Fruit fly (Drosophila melanogaster) whole organism, embryonic: Measurements from ENCODE around the gene Zwilch.

Source experiments
- Aef1 ChIP-seq: fragments of 200-800 bp; sonication (Bioruptor generic); IDR thresholded peaks from 3 replicates; pipeline ENCODE4 v1.3.6; 2022; ENCODE audit warnings: missing biosample characterization, missing genetic modification characterization
- Atf6 ChIP-seq: fragments of 200-800 bp; sonication (Bioruptor generic); IDR thresholded peaks from 2 replicates; pipeline ENCODE4 v1.3.6; 2022; ENCODE audit warnings: missing biosample characterization, missing genetic modification characterization
- Bdp1 ChIP-seq: fragments of 200-800 bp; sonication (Bioruptor generic); optimal IDR thresholded peaks from 3 replicates; lab custom pipeline; 2016; ENCODE audit warnings: missing biosample characterization, missing genetic modification characterization
- Blimp-1 ChIP-seq: fragments of 200-800 bp; sonication (Bioruptor generic); optimal IDR thresholded peaks from 3 replicates; lab custom pipeline; 2018; ENCODE audit warnings: missing biosample characterization, missing genetic modification characterization, mild to moderate bottlenecking, moderate library complexity, missing genetic modification reagents
- CG1024 ChIP-seq: fragments of 200-800 bp; sonication (Bioruptor generic); IDR thresholded peaks from 2 replicates; pipeline ENCODE4 v1.3.6; 2022; ENCODE audit warnings: missing biosample characterization, missing genetic modification characterization
- CG11723 ChIP-seq: fragments of 200-800 bp; sonication (Bioruptor generic); optimal IDR thresholded peaks from 2 replicates; lab custom pipeline; 2017; ENCODE audit warnings: missing biosample characterization, mild to moderate bottlenecking, missing genetic modification characterization
- CG14710 ChIP-seq: fragments of 200-800 bp; sonication (Bioruptor generic); optimal IDR thresholded peaks from 3 replicates; lab custom pipeline; 2019; ENCODE audit warnings: missing biosample characterization, mild to moderate bottlenecking, missing genetic modification characterization, moderate library complexity
- CG15696 ChIP-seq: fragments of 200-800 bp; sonication (Bioruptor generic); optimal IDR thresholded peaks from 2 replicates; lab custom pipeline; 2019; ENCODE audit warnings: missing biosample characterization, mild to moderate bottlenecking, missing genetic modification characterization, moderate library complexity
- CG17361 ChIP-seq: fragments of 200-800 bp; sonication (Bioruptor generic); IDR thresholded peaks from 3 replicates; pipeline ENCODE4 v1.3.6; 2022; ENCODE audit warnings: missing biosample characterization, missing genetic modification characterization
- CG17385 ChIP-seq: fragments of 200-800 bp; sonication (Bioruptor generic); optimal IDR thresholded peaks from 3 replicates; lab custom pipeline; 2018; ENCODE audit warnings: missing biosample characterization, mild to moderate bottlenecking, missing genetic modification characterization
- CG2199 ChIP-seq: fragments of 200-800 bp; sonication (Bioruptor generic); IDR thresholded peaks from 3 replicates; pipeline ENCODE4 v1.3.6; 2022; ENCODE audit warnings: missing biosample characterization, missing genetic modification characterization
- CG32767 ChIP-seq: fragments of 200-800 bp; sonication (Bioruptor generic); IDR thresholded peaks from 2 replicates; pipeline ENCODE4 v1.3.6; 2022; ENCODE audit warnings: missing biosample characterization, missing genetic modification characterization
- CG3838 ChIP-seq: fragments of 200-800 bp; sonication (Bioruptor generic); optimal IDR thresholded peaks from 3 replicates; lab custom pipeline; 2016; ENCODE audit warnings: missing biosample characterization, missing genetic modification characterization
- CG6854 ChIP-seq: fragments of 200-800 bp; sonication (Bioruptor generic); optimal IDR thresholded peaks from 3 replicates; lab custom pipeline; 2017; ENCODE audit warnings: missing biosample characterization, mild to moderate bottlenecking, missing genetic modification characterization
- CHES-1-like ChIP-seq: fragments of 200-800 bp; sonication (Bioruptor generic); optimal IDR thresholded peaks from 2 replicates; lab custom pipeline; 2016; ENCODE audit warnings: missing biosample characterization, missing genetic modification characterization
- CrebB ChIP-seq: fragments of 200-800 bp; sonication (Bioruptor generic); optimal IDR thresholded peaks from 3 replicates; lab custom pipeline; 2018; ENCODE audit warnings: missing biosample characterization, mild to moderate bottlenecking, missing genetic modification characterization
- Dll ChIP-seq: fragments of 200-800 bp; sonication (Bioruptor generic); IDR thresholded peaks from 4 replicates; pipeline ENCODE4 v1.3.6; 2022; ENCODE audit warnings: missing biosample characterization, missing genetic modification characterization; ENCODE audit not compliant: partially characterized antibody
- Fer1 ChIP-seq: fragments of 200-800 bp; sonication (Bioruptor generic); optimal IDR thresholded peaks from 2 replicates; lab custom pipeline; 2017; ENCODE audit warnings: missing biosample characterization, mild to moderate bottlenecking, missing genetic modification characterization
- Fer3 ChIP-seq: fragments of 200-800 bp; sonication (Bioruptor generic); optimal IDR thresholded peaks from 2 replicates; lab custom pipeline; 2018; ENCODE audit warnings: missing biosample characterization, mild to moderate bottlenecking, missing genetic modification characterization, moderate library complexity
- H2.0 ChIP-seq: fragments of 200-800 bp; sonication (Bioruptor generic); IDR thresholded peaks from 2 replicates; pipeline ENCODE4 v1.3.6; 2022; ENCODE audit warnings: missing biosample characterization, missing genetic modification characterization
- Hand ChIP-seq: fragments of 200-800 bp; sonication (Bioruptor generic); optimal IDR thresholded peaks from 2 replicates; lab custom pipeline; 2017; ENCODE audit warnings: mild to moderate bottlenecking, missing biosample characterization, missing genetic modification reagents, missing genetic modification characterization
- HmgD ChIP-seq: fragments of 200-800 bp; sonication (Bioruptor generic); optimal IDR thresholded peaks from 3 replicates; lab custom pipeline; 2016; ENCODE audit warnings: missing biosample characterization, missing genetic modification characterization
- Hmr ChIP-seq: fragments of 200-800 bp; sonication (Bioruptor generic); optimal IDR thresholded peaks from 3 replicates; lab custom pipeline; 2017; ENCODE audit warnings: mild to moderate bottlenecking, missing biosample characterization, missing genetic modification reagents, missing genetic modification characterization
- Hr3 ChIP-seq: fragments of 200-800 bp; sonication (Bioruptor generic); optimal IDR thresholded peaks from 3 replicates; lab custom pipeline; 2016; ENCODE audit warnings: missing biosample characterization, missing genetic modification characterization
- Hr78 ChIP-seq, 2 experiments: fragments of 200-800 bp in 1 of 2; fragments of >200 bp in 1 of 2; sonication (Bioruptor generic) in 1 of 2; optimal IDR thresholded peaks; 2 replicates each; lab custom pipeline; 2017 to 2019; ENCODE audit warnings: missing biosample characterization in 2 of 2, missing genetic modification characterization in 2 of 2, mild to moderate bottlenecking in 1 of 2, moderate library complexity in 1 of 2
- MESR4 ChIP-seq: fragments of 200-800 bp; sonication (Bioruptor generic); optimal IDR thresholded peaks from 2 replicates; lab custom pipeline; 2018; ENCODE audit warnings: missing biosample characterization, mild to moderate bottlenecking, missing genetic modification characterization, moderate library complexity
- Mrtf ChIP-seq: fragments of 200-800 bp; sonication (Bioruptor generic); IDR thresholded peaks from 3 replicates; pipeline ENCODE4 v1.3.6; 2022; ENCODE audit warnings: missing biosample characterization, missing genetic modification characterization
- Myb ChIP-seq: fragments of 200-800 bp; sonication (Bioruptor generic); optimal IDR thresholded peaks from 2 replicates; lab custom pipeline; 2016; ENCODE audit warnings: missing biosample characterization, missing genetic modification characterization
- Neu2 ChIP-seq: fragments of 200-800 bp; sonication (Bioruptor generic); optimal IDR thresholded peaks from 3 replicates; lab custom pipeline; 2016; ENCODE audit warnings: missing biosample characterization, missing genetic modification characterization, borderline replicate concordance
- Sry-β ChIP-seq: fragments of 200-800 bp; sonication (Bioruptor generic); optimal IDR thresholded peaks from 2 replicates; lab custom pipeline; 2018; ENCODE audit warnings: missing biosample characterization, mild to moderate bottlenecking, missing genetic modification characterization, moderate library complexity
- Vsx1 ChIP-seq: fragments of 200-800 bp; sonication (Bioruptor generic); optimal IDR thresholded peaks from 2 replicates; lab custom pipeline; 2017; ENCODE audit warnings: missing biosample characterization, mild to moderate bottlenecking, missing genetic modification characterization, missing genetic modification reagents
- Xrp1 ChIP-seq: fragments of 200-800 bp; sonication (Bioruptor generic); IDR thresholded peaks from 2 replicates; pipeline ENCODE4 v1.3.6; 2022; ENCODE audit warnings: missing biosample characterization, missing genetic modification characterization
- ash1 ChIP-seq: fragments of 200-800 bp; sonication (Bioruptor generic); optimal IDR thresholded peaks from 2 replicates; lab custom pipeline; 2018; ENCODE audit warnings: missing biosample characterization, mild to moderate bottlenecking, missing genetic modification characterization
- cas ChIP-seq: fragments of 200-800 bp; sonication (Bioruptor generic); IDR thresholded peaks from 2 replicates; pipeline ENCODE4 v1.3.6; 2022; ENCODE audit warnings: missing biosample characterization, missing genetic modification characterization
- cato ChIP-seq: fragments of 200-800 bp; sonication (Bioruptor generic); optimal IDR thresholded peaks from 2 replicates; lab custom pipeline; 2016; ENCODE audit warnings: missing biosample characterization, missing genetic modification characterization, borderline replicate concordance
- crp ChIP-seq, 2 experiments: fragments of 200-800 bp; sonication (Bioruptor generic); optimal IDR thresholded peaks; 2 replicates in 1 of 2; 3 replicates in 1 of 2; lab custom pipeline; 2017; ENCODE audit warnings: missing biosample characterization in 2 of 2, missing genetic modification characterization in 2 of 2, mild to moderate bottlenecking in 1 of 2, moderate library complexity in 1 of 2
- dm ChIP-seq: fragments of 200-800 bp; sonication (Bioruptor generic); optimal IDR thresholded peaks from 3 replicates; lab custom pipeline; 2016; ENCODE audit warnings: missing biosample characterization, missing genetic modification characterization
- dpn ChIP-seq, 2 experiments: fragments of 200-800 bp; sonication (Bioruptor generic); optimal IDR thresholded peaks; 3 replicates each; lab custom pipeline; 2016; ENCODE audit warnings: missing biosample characterization in 2 of 2, missing genetic modification characterization in 2 of 2
- fd3F ChIP-seq: fragments of 200-800 bp; sonication (Bioruptor generic); optimal IDR thresholded peaks from 2 replicates; lab custom pipeline; 2018; ENCODE audit warnings: missing biosample characterization, mild to moderate bottlenecking, missing genetic modification characterization, moderate library complexity
- fd64A ChIP-seq: fragments of 200-800 bp; sonication (Bioruptor generic); optimal IDR thresholded peaks from 3 replicates; lab custom pipeline; 2018; ENCODE audit warnings: missing biosample characterization, mild to moderate bottlenecking, missing genetic modification characterization
- fru ChIP-seq: fragments of >200 bp; optimal IDR thresholded peaks from 2 replicates; lab custom pipeline; 2017
- gsb ChIP-seq: fragments of 200-800 bp; sonication (Bioruptor generic); IDR thresholded peaks from 2 replicates; pipeline ENCODE4 v1.3.6; 2022; ENCODE audit warnings: missing biosample characterization, missing genetic modification characterization
- hth ChIP-seq: fragments of >200 bp; optimal IDR thresholded peaks from 2 replicates; lab custom pipeline; 2017; ENCODE audit warnings: inconsistent platforms
- ken ChIP-seq: fragments of 200-800 bp; sonication (Bioruptor generic); IDR thresholded peaks from 3 replicates; pipeline ENCODE4 v1.3.6; 2022; ENCODE audit warnings: missing biosample characterization, missing genetic modification characterization
- klu ChIP-seq: fragments of 200-800 bp; sonication (Bioruptor generic); IDR thresholded peaks from 2 replicates; pipeline ENCODE4 v1.3.6; 2022; ENCODE audit warnings: missing biosample characterization, missing genetic modification characterization
- nom ChIP-seq: fragments of 200-800 bp; sonication (Bioruptor generic); optimal IDR thresholded peaks from 2 replicates; lab custom pipeline; 2017; ENCODE audit warnings: missing biosample characterization, missing genetic modification characterization, mild to moderate bottlenecking, moderate library complexity, missing genetic modification reagents
- scrt ChIP-seq: fragments of 200-800 bp; sonication (Bioruptor generic); optimal IDR thresholded peaks from 2 replicates; lab custom pipeline; 2018; ENCODE audit warnings: missing biosample characterization, mild to moderate bottlenecking, missing genetic modification characterization, moderate library complexity
- so ChIP-seq: fragments of 200-800 bp; sonication (Bioruptor generic); IDR thresholded peaks from 3 replicates; pipeline ENCODE4 v1.3.6; 2022; ENCODE audit warnings: missing biosample characterization, missing genetic modification characterization
- sob ChIP-seq: fragments of 200-800 bp; sonication (Bioruptor generic); IDR thresholded peaks from 2 replicates; pipeline ENCODE4 v1.3.6; 2022; ENCODE audit warnings: missing biosample characterization, missing genetic modification characterization
- stwl ChIP-seq: fragments of 200-800 bp; sonication (Bioruptor generic); optimal IDR thresholded peaks from 3 replicates; lab custom pipeline; 2018; ENCODE audit warnings: missing biosample characterization, mild to moderate bottlenecking, missing genetic modification characterization, moderate library complexity
- usp ChIP-seq: fragments of >200 bp; optimal IDR thresholded peaks from 2 replicates; lab custom pipeline; 2017; ENCODE audit warnings: missing biosample characterization, missing genetic modification characterization
- zf30C ChIP-seq: fragments of 200-800 bp; sonication (Bioruptor generic); optimal IDR thresholded peaks from 3 replicates; lab custom pipeline; 2018; ENCODE audit warnings: missing biosample characterization, mild to moderate bottlenecking, missing genetic modification characterization

The Zwilch gene

dm6 chr3R:31213227-31213626 is at the start of gene Zwilch, which contains the start of gene CG1542 (continued):
- TF ChIP-seq Neu2 (GFP tag; lab: Kevin White, UChicago), result no peak
- TF ChIP-seq ash1, result no peak
- no peak for TF ChIP-seq H2.0 (GFP tag; lab: Robert Waterston, UW)
- no peak for TF ChIP-seq Mrtf (GFP tag; lab: Robert Waterston, UW)
- no peak for TF ChIP-seq Fer1
- TF ChIP-seq dm, result peak; percentile 96
- TF ChIP-seq gsb (GFP tag; lab: Robert Waterston, UW), result no peak
- TF ChIP-seq fru (lab: Kevin White, UChicago), result no peak
- no peak for TF ChIP-seq cato
- no peak for TF ChIP-seq CG11723
- TF ChIP-seq Myb, result peak; percentile 73
- TF ChIP-seq so, result no peak
- TF ChIP-seq Hmr (GFP tag; lab: Kevin White, UChicago), result no peak
- no peak for TF ChIP-seq CG15696 (tag; lab: Kevin White, UChicago)
- TF ChIP-seq hth (lab: Kevin White, UChicago), result no peak
- TF ChIP-seq CrebB (tag; lab: Kevin White, UChicago), result no peak
- TF ChIP-seq stwl (tag; lab: Kevin White, UChicago), result peak; percentile 92
- TF ChIP-seq CG14710 (tag; lab: Kevin White, UChicago), result peak; percentile 63
- peak; percentile 66 for TF ChIP-seq MESR4 (GFP tag; lab: Kevin White, UChicago)
- no peak for TF ChIP-seq cas (GFP tag; lab: Robert Waterston, UW)
- no peak for TF ChIP-seq Hr3 (GFP tag; lab: Kevin White, UChicago)
- TF ChIP-seq Aef1 (GFP tag; lab: Robert Waterston, UW), result no peak
- TF ChIP-seq Dll, result peak; percentile 78
- TF ChIP-seq Hr78 (GFP tag; optimal IDR thresholded peaks at IDR 0.05; lab: Kevin White, UChicago), result no peak
- no peak for TF ChIP-seq Atf6
- TF ChIP-seq CG6854 (GFP tag; lab: Kevin White, UChicago), result no peak
- TF ChIP-seq scrt (GFP tag; lab: Kevin White, UChicago), result no peak
- no peak for TF ChIP-seq Hand (GFP tag; lab: Kevin White, UChicago)
- TF ChIP-seq Bdp1 (GFP tag; lab: Kevin White, UChicago), result no peak
- TF ChIP-seq CG1024, result no peak
- no peak for TF ChIP-seq Xrp1 (GFP tag; lab: Robert Waterston, UW)
- TF ChIP-seq Sry-β (GFP tag; lab: Kevin White, UChicago), result no peak
- no peak for TF ChIP-seq nom (GFP tag; lab: Kevin White, UChicago)
- TF ChIP-seq usp, result no peak
- no peak for TF ChIP-seq Fer3 (tag; lab: Kevin White, UChicago)
- TF ChIP-seq ken, result no peak
- TF ChIP-seq CHES-1-like, result peak; percentile 9
- TF ChIP-seq klu (GFP tag; lab: Robert Waterston, UW), result no peak
- no peak for TF ChIP-seq zf30C (GFP tag; lab: Kevin White, UChicago)
- no peak for TF ChIP-seq fd64A
- no peak for TF ChIP-seq CG17361 (GFP tag; lab: Robert Waterston, UW)
- no peak for TF ChIP-seq Blimp-1 (GFP tag; lab: Kevin White, UChicago)
- no peak for TF ChIP-seq CG17385 (GFP tag; lab: Kevin White, UChicago)
- TF ChIP-seq CG32767 (GFP tag; lab: Robert Waterston, UW), result no peak
- peak; percentile 64 for TF ChIP-seq HmgD
- no peak for TF ChIP-seq fd3F (GFP tag; lab: Kevin White, UChicago)
- peak; percentile 80 for TF ChIP-seq CG3838 (GFP tag; lab: Kevin White, UChicago)
- TF ChIP-seq Vsx1, result no peak
- no peak for TF ChIP-seq dpn (GFP tag; optimal IDR thresholded peaks at IDR 0.05; lab: Kevin White, UChicago)
- no peak for TF ChIP-seq sob (GFP tag; lab: Robert Waterston, UW)
- TF ChIP-seq crp (GFP tag; optimal IDR thresholded peaks at IDR 0.05; lab: Kevin White, UChicago), result no peak
- TF ChIP-seq CG2199 (GFP tag; lab: Robert Waterston, UW), result no peak
